Fruit fly (Drosophila melanogaster) S2 (cell line): Measurements from ENCODE around the gene EloA.

Experiments
- CG8478 ChIP-seq: fragments of >200 bp; optimal IDR thresholded peaks from 2 replicates; lab custom pipeline; 2018
- CTCF ChIP-seq, 2 experiments: fragments of >200 bp; optimal IDR thresholded peaks; 2 replicates each; lab custom pipeline; 2018

EloA gene

DNA sequence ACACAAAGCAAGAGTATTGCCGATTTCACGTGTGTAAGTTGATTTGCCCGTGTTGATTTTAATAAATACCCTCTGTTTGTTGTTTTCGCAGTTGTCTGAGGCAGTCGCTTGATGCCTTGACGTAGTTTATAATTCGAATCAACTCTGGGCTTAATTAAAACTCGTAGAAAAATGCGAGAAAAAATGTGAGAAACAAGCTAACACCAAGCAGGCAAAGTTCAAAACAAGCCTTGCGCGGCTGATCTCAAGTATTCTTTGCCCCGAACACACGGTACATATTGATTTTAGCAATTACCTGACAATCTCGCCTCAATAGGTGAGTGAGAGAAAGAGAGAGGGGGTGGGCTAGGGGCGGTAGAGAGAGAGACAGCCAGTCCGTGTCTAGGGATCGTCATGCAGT, 26.1 kb upstream of the EloA start:
- TF ChIP-seq CTCF (optimal IDR thresholded peaks at IDR 0.05; lab: Kevin White, UChicago) (no peak), CG8478 (lab: Kevin White, UChicago) (no peak)

DNA sequence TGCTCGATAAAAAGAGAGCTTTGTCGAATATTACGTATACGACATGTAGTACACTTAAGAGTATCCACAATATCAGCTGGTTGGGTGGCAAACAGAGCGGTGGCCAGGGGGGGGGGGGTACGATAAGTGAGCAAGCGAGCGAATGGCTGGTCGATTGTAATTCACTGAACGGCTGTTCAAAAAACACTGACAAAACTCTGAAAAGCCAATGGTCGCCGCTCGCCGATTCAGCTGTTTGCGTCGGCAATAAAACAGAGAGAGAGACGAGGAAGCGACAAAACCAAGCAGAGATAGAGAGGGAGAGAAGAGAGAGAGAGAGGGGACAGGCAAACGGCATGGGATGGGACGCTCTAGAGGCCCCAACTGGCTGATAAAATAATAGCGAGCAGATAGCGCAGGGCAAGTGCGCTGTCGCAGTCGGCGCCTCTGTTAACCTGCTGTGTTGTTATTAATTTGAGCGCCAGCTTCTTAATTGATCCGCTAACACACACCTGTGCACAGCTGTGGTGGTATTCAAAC, 24.8 kb upstream of the EloA start, which contains the start of gene cnc:
Gene cnc, minus strand, starts transcription at position 191 of the 519 bp plus-strand sequence.
- TF ChIP-seq CG8478 (lab: Kevin White, UChicago), result no peak
- no peak for TF ChIP-seq CTCF (optimal IDR thresholded peaks at IDR 0.05; lab: Kevin White, UChicago)

dm6 chr3R:23228605-23229264, 22.6 kb upstream of the EloA start:
- TF ChIP-seq CG8478 (lab: Kevin White, UChicago) (no peak), CTCF (optimal IDR thresholded peaks at IDR 0.05; lab: Kevin White, UChicago) (no peak)

DNA sequence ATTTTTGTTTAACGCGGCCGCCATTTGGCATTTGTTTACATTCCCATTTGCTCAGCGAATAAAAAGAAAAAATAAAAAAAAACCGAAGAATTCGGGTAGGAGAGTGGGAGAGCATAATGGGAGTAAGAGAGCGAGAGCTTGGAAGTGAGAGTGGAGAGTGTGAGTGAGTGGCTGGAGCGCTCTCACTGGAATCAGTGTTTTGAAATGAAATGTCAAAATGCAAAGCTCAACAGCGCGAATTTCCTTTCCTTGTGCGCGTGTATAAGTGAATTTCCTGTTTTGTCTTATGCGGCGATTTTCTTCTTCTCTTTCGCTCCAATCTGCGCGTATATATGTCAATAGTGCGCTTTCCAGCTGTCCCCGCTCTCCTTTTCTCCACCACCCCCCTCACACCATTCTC, 12.3 kb upstream of the EloA start:
- no peak for TF ChIP-seq CG8478 (lab: Kevin White, UChicago)
- TF ChIP-seq CTCF (optimal IDR thresholded peaks at IDR 0.05; lab: Kevin White, UChicago), result no peak

DNA sequence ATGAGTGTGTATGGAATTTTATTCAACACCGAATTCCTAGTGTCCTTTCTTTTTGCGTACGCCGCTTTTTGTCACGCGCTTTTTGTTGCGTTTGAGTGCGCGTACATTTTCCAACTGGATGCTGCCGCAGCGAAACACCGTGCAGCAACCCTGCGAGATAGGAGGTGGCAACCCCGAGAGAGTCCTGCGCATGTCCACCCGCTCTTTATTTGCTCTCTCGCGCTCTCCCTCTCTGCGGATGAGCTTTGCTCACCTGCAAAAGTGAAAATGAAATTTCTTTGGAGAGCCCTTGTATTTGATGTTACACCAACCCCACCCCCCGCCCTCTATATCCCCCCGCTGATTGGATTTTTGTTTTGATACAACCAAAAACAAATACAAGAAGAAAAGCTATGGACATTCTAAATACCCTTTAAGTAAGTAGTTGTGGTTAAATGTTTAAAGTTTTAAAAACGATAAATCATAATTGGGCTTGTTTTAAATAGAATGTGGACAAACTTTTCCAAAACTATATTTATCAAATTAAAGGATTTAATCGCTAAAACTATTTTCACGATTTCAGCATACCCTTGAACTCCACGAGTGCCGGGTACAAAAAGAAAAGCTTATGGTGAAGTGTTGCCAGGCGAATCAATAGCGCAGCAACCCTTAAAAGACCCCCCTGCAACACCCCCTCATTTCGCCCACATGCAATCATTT, 11.3 kb upstream of the EloA start:
- TF ChIP-seq CTCF (optimal IDR thresholded peaks at IDR 0.05; lab: Kevin White, UChicago) (no peak), CG8478 (lab: Kevin White, UChicago) (no peak)

dm6 chr3R:23248853-23249573, 2.4 kb upstream of the EloA start, which contains the start of gene CG4467:
Gene CG4467 (minus strand): TSS chr3R:23248903.
- TF ChIP-seq CG8478 (lab: Kevin White, UChicago) (no peak), CTCF (optimal IDR thresholded peaks at IDR 0.05; lab: Kevin White, UChicago) (no peak)

DNA sequence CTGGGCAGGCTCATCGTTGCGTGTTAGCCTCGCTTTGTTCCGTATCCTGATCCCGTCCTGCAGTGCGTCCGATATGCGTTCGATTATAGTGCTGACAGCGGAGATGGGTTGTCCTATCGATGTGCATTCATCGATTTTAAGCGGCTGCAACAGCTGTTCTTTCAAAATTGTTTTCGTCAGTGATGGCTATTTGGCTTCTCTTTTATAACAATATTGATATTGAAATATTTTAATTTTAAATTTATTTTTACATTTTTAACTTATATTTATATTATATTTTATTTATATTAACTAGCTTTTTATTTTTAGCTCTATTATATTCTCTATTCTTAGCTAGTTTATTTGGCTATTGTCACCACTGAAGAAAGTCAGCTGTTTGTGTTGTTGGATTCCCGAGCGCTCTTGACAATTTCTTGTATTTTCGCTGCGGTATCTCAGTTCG, 6.6 kb downstream of the EloA start, which contains the start of the genes wda and Pex11c:
Gene wda, minus strand, starts transcription at position 102 of the 442 bp plus-strand sequence.
Gene Pex11c, plus strand, starts transcription at position 380 of the 442 bp plus-strand sequence.
- no peak for TF ChIP-seq CG8478 (lab: Kevin White, UChicago)
- no peak for TF ChIP-seq CTCF (optimal IDR thresholded peaks at IDR 0.05; lab: Kevin White, UChicago)

dm6 chr3R:23258524-23258923, 7.2 kb downstream of the EloA start:
- TF ChIP-seq CTCF (optimal IDR thresholded peaks at IDR 0.05; lab: Kevin White, UChicago), result no peak
- no peak for TF ChIP-seq CG8478 (lab: Kevin White, UChicago)

dm6 chr3R:23260569-23260968, 9.2 kb downstream of the EloA start:
- TF ChIP-seq CTCF (optimal IDR thresholded peaks at IDR 0.05; lab: Kevin White, UChicago), result no peak
- TF ChIP-seq CG8478 (lab: Kevin White, UChicago), result no peak

DNA sequence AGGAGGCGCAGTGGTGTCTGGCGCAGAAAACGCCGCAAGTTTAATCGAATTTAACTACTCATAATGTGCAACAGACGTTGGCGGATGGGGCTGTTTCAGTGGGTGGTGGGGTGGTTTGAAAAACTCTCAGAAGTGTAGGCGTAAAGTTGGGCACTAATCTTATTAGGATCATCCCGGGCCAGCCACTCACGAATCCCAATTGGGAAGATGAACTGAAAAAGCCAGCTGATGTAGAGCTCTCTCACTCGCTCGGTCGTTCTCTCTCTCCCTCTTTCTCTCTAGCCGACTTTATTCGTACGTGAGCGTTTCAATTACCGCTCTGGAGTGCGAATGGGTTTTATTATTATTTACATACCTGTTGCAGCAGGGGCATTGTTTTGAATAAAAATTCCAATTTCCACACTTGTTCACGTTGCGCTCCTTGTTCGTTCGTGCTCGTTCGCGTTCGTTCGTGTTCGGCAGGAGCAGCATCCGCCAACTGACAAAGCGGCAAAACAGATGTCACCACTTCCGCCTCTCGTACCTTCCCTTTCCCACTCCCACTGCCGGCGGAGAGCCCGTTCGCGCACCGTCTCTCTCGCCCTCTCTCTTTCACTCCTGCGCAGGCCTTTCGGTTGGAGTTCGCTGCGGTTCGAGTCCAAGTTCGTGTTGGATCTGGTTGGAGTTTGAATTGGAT, 27.5 kb downstream of the EloA start:
- TF ChIP-seq CTCF (optimal IDR thresholded peaks at IDR 0.05; lab: Kevin White, UChicago) (no peak), CG8478 (lab: Kevin White, UChicago) (no peak)

dm6 chr3R:23279834-23280233, 28.5 kb downstream of the EloA start:
- TF ChIP-seq CG8478 (lab: Kevin White, UChicago), result no peak
- TF ChIP-seq CTCF (optimal IDR thresholded peaks at IDR 0.05; lab: Kevin White, UChicago), result no peak

DNA sequence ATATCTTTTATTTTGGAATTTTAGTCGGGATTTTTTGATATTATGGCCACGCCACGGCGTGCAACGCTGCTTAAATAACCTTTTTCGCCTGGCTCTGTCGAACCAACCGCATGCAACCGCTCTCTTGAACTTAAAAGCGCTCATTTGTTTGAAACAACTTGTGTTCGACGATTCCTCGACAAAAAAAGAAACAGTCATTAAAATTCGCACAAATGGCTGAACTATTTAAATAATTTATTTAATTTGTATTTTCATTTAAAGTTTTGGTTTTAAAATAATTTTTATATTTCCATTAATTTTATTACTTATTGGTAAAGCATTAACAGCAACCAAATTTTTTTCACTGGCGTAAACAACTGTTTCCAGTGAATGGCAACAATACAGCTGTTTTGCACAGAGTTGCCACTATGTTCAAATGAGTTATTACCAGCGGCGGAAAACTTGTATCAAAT, 29.5 kb downstream of the EloA start, which contains the start of the genes orb and Cdc16:
Gene orb, minus strand, starts transcription at position 51 of the 452 bp plus-strand sequence.
Gene Cdc16, plus strand, starts transcription at position 396 of the 452 bp plus-strand sequence.
- TF ChIP-seq CG8478 (lab: Kevin White, UChicago) (no peak), CTCF (optimal IDR thresholded peaks at IDR 0.05; lab: Kevin White, UChicago) (no peak)

- TF ChIP-seq CG8478 (lab: Kevin White, UChicago) (no peak), CTCF (optimal IDR thresholded peaks at IDR 0.05; lab: Kevin White, UChicago) (no peak)
Measured at dm6 chr3R:23283702-23284101, 32.3 kb downstream of the EloA start, which contains the start of gene CG6763. Gene CG6763 (plus strand): TSS chr3R:23284002.

DNA sequence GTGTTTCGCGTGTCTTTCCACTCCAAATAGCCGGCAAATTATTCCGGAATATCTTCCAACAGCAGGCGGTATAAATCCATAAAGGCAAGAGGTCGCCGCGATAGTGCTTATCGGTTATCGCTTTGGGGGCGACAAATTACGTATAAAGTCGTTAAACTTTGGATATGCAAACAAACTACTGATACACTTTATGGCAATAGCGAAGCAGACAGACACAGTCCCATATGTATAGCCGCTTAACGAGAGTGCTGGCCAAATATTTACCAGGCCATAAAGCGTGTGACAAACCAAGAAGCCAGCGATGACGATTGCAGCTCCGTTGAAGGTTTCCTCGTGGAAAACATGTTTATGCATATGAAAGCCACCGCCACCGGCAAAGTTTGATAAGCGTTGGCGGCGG, 32.9 kb downstream of the EloA start:
- TF ChIP-seq CG8478 (lab: Kevin White, UChicago), result no peak
- no peak for TF ChIP-seq CTCF (optimal IDR thresholded peaks at IDR 0.05; lab: Kevin White, UChicago)
